Worm (Caenorhabditis elegans): ENCODE measurements around the gene ckc-1.

Gene ckc-1

DNA sequence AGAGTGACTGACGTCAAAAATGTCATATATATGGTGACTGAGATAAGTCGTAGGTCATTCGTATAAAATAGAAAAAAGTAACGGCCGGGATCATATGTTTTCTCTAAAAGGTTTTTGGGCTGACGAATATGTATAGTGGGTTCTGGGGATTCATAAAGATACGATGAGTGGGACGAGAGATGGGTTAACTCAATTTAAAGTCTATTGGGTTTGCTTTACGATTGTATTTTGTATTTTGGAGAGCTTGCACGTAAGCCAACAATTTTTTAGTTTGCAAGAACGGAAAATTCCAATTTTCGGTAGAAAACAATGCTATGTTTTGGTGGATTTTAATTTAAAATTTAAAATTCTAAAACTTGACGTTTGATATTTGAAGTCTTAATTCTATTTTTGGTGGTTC lies 8.1 kb downstream of the ckc-1 start:
- TF ChIP-seq egl-27 (tag; optimal IDR thresholded peaks at IDR 0.05) (no peak), lin-15B (tag; optimal IDR thresholded peaks at IDR 0.05) (no peak), aly-2 (tag; optimal IDR thresholded peaks at IDR 0.05) (no peak), snpc-4 (tag; optimal IDR thresholded peaks at IDR 0.05) (no peak), sea-2 (GFP tag; optimal IDR thresholded peaks at IDR 0.05) (no peak), nhr-23 (tag; optimal IDR thresholded peaks at IDR 0.05) (no peak), elt-2 (tag; optimal IDR thresholded peaks at IDR 0.05) (no peak), unc-62 (GFP tag; optimal IDR thresholded peaks at IDR 0.05) (no peak), fkh-10 (GFP tag; optimal IDR thresholded peaks at IDR 0.05) (no peak), nhr-237 (tag; optimal IDR thresholded peaks at IDR 0.05) (no peak)

DNA sequence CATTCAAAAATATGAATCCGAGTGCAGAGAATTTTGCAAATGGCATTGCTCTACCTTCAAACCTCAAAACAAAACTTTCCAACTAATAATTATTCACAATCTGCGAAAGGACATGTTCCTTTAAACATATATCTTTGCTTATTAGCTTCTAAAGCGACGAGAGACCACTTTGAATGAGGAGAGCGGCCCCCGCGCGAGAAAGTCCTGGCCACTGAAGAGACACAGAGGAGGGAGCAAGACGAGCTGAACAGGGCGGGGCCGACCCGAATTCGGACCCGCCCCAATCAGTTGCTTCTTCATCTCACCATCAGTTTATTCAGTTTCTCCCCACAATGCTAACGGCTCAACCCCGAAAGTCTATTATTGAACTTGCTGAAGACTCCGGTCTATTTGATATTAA lies 9.2 kb downstream of the ckc-1 start, which contains the start of gene T27A10.2:
Gene T27A10.2, plus strand, starts transcription at position 333 of the 400 bp plus-strand sequence.
- TF ChIP-seq elt-3 (tag; optimal IDR thresholded peaks at IDR 0.05) = no peak
- no peak for TF ChIP-seq nhr-12 (tag; optimal IDR thresholded peaks at IDR 0.05)
- no peak for TF ChIP-seq elt-2 (tag; optimal IDR thresholded peaks at IDR 0.05)
- no peak for TF ChIP-seq nfya-1 (tag; optimal IDR thresholded peaks at IDR 0.05; ENCODE audit: insufficient read depth)
- TF ChIP-seq ceh-9 (tag; optimal IDR thresholded peaks at IDR 0.05) = no peak
- TF ChIP-seq ceh-82 (tag; optimal IDR thresholded peaks at IDR 0.05) = no peak
- TF ChIP-seq eor-1 (tag; optimal IDR thresholded peaks at IDR 0.05) = no peak
- TF ChIP-seq ZK546.5 (tag; optimal IDR thresholded peaks at IDR 0.05) = no peak

DNA sequence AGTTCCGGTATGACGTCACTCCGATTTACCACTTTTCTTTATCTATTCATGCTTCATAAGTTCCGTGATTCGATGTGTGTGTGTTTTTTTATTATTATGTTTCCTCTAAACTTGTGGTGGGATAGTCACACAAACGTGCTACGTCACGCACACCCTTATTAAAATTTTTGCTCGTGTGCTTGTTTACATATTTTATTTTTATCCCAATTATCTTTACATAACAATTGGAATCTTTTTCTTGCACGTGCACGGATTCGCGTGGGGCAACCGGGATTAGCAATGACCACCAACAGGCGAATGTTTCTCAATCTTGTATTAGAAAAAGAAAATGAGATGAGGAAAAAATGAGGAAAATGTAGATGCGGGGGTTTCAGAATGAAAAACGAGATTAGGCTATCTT lies 14.1 kb downstream of the ckc-1 start:
- TF ChIP-seq nhr-67 (tag; optimal IDR thresholded peaks at IDR 0.05) = no peak
- no peak for TF ChIP-seq ceh-28 (tag; optimal IDR thresholded peaks at IDR 0.05)
- TF ChIP-seq lin-15B (tag; optimal IDR thresholded peaks at IDR 0.05) = no peak
- no peak for TF ChIP-seq lsy-12 (tag; optimal IDR thresholded peaks at IDR 0.05)
- no peak for TF ChIP-seq ceh-16 (tag; optimal IDR thresholded peaks at IDR 0.05)
- TF ChIP-seq egl-27 (tag; optimal IDR thresholded peaks at IDR 0.05) = no peak
- no peak for TF ChIP-seq mml-1 (tag; optimal IDR thresholded peaks at IDR 0.05)
- no peak for TF ChIP-seq R02D3.7 (tag; optimal IDR thresholded peaks at IDR 0.05)
- no peak for TF ChIP-seq nhr-25 (tag; optimal IDR thresholded peaks at IDR 0.05)
- no peak for TF ChIP-seq eor-1 (tag; optimal IDR thresholded peaks at IDR 0.05)
- TF ChIP-seq ztf-11 (tag; optimal IDR thresholded peaks at IDR 0.05) = no peak
- TF ChIP-seq elt-2 (tag; optimal IDR thresholded peaks at IDR 0.05) = no peak
- no peak for TF ChIP-seq nhr-77 (tag; optimal IDR thresholded peaks at IDR 0.05)
- no peak for TF ChIP-seq jun-1 (tag; optimal IDR thresholded peaks at IDR 0.05)
- TF ChIP-seq nhr-43 (tag; optimal IDR thresholded peaks at IDR 0.05; ENCODE audit: poor library complexity, severe bottlenecking) = no peak
- TF ChIP-seq ceh-82 (tag; optimal IDR thresholded peaks at IDR 0.05) = no peak
- no peak for TF ChIP-seq nhr-237 (tag; optimal IDR thresholded peaks at IDR 0.05)

DNA sequence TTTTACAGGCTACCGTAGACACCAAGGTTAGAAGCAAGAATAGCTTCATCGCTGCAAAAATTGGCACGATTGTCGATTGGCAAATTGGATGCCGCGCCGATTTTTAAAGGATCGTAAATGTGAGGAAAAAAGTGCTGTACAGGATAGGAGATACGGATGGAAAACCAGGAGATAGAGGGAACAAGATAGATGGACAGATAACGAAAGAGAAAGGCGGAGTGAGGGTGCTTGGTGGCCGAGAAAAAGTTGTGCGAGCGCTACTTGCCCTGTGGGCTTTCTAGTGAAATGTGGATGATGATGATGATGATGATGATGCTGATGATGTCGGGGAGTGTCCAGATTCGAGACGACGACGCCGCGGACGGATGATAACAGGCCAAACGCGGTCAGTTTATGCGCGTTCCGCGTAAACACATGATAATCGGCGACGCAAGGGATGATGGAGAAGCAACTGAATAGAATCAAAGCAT lies 19.9 kb downstream of the ckc-1 start, which contains the start of gene T27A10.6:
Gene T27A10.6, minus strand, starts transcription at position 51 of the 470 bp plus-strand sequence.
- TF ChIP-seq pqm-1 (tag; optimal IDR thresholded peaks at IDR 0.05) = no peak
- peak; percentile 51 for TF ChIP-seq nhr-23 (tag; optimal IDR thresholded peaks at IDR 0.05)
- no peak for TF ChIP-seq unc-62 (GFP tag; optimal IDR thresholded peaks at IDR 0.05)
- no peak for TF ChIP-seq nhr-25 (tag; optimal IDR thresholded peaks at IDR 0.05)
- no peak for TF ChIP-seq aly-2 (tag; optimal IDR thresholded peaks at IDR 0.05)
- peak; percentile 44 for TF ChIP-seq nhr-43 (tag; optimal IDR thresholded peaks at IDR 0.05; ENCODE audit: poor library complexity, severe bottlenecking)
- TF ChIP-seq ceh-82 (tag; optimal IDR thresholded peaks at IDR 0.05) = no peak
- no peak for TF ChIP-seq nhr-11 (tag; optimal IDR thresholded peaks at IDR 0.05)

DNA sequence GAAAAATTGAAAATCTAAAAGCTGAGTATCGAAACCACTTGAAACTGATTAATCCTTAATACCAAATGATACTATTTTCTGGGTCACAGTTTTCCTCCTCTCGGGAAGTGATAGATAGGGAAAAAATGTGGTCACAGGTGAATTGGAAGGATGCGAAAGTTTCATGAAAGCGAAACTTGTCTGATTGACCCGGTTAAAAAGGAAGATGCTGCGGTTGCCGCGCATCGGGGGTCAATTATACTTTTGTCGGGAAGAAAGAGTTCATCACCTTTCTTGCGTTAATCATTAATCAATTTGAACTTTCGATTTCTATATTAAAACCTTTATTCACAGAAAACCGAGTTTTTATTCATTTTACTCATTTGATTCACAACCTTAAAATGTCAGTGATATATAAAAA lies 20.6 kb downstream of the ckc-1 start:
- TF ChIP-seq nhr-23 (tag; optimal IDR thresholded peaks at IDR 0.05) (peak; percentile 87), nhr-67 (tag; optimal IDR thresholded peaks at IDR 0.05) (no peak)

DNA sequence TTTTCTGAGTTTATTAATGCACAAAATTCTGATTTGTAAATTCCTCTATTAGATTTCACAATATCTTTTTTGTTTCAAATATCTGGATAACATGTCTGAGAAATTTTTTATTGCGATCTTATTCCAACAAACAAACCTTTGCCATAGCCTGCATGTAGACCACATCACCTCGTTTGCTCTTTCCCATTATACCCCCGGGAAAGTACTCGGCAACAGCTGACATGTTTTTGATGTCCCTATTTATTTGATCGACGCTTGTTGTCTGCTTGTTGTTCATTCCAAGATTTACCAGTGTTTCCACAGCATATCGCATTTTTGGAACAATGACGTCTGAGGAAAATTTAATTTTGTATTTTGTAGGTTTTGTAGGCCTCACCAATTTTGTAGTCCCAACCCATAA lies 23.5 kb downstream of the ckc-1 start:
- TF ChIP-seq egl-5 (tag; optimal IDR thresholded peaks at IDR 0.05) = peak; percentile 94
- TF ChIP-seq lsy-12 (tag; optimal IDR thresholded peaks at IDR 0.05) = no peak
- no peak for TF ChIP-seq unc-62 (GFP tag; optimal IDR thresholded peaks at IDR 0.05)
- no peak for TF ChIP-seq ama-1 (optimal IDR thresholded peaks at IDR 0.05)
- TF ChIP-seq daf-12 (tag; optimal IDR thresholded peaks at IDR 0.05) = no peak
- no peak for TF ChIP-seq ztf-11 (tag; optimal IDR thresholded peaks at IDR 0.05)
- no peak for TF ChIP-seq lin-39 (tag; optimal IDR thresholded peaks at IDR 0.05)
- TF ChIP-seq mml-1 (tag; optimal IDR thresholded peaks at IDR 0.05) = no peak

All from whole organism, L3 larva.